Fruit fly (Drosophila melanogaster) whole organism, wandering third instar larva: ENCODE data around the gene mino.

Source experiments
- Sp1 ChIP-seq: fragments of 200-800 bp; sonication (Bioruptor generic); optimal IDR thresholded peaks from 3 replicates; lab custom pipeline; 2019; ENCODE audit warnings: missing biosample characterization, mild to moderate bottlenecking, missing genetic modification characterization, moderate library complexity
- br ChIP-seq: fragments of 200-800 bp; sonication (Bioruptor generic); optimal IDR thresholded peaks from 2 replicates; lab custom pipeline; 2016; ENCODE audit warnings: missing biosample characterization, missing genetic modification characterization
- foxo ChIP-seq, 2 experiments: fragments of 200-800 bp; sonication (Bioruptor generic); optimal IDR thresholded peaks; 2 replicates in 1 of 2; 3 replicates in 1 of 2; lab custom pipeline; 2016 to 2017; ENCODE audit warnings: missing biosample characterization in 2 of 2, missing genetic modification characterization in 2 of 2
- h ChIP-seq: fragments of 200-800 bp; sonication (Bioruptor generic); optimal IDR thresholded peaks from 3 replicates; lab custom pipeline; 2016; ENCODE audit warnings: missing biosample characterization, mild to moderate bottlenecking, missing genetic modification characterization
- sv ChIP-seq: fragments of 200-800 bp; sonication (Bioruptor generic); optimal IDR thresholded peaks from 3 replicates; lab custom pipeline; 2016; ENCODE audit warnings: missing biosample characterization, missing genetic modification characterization

DNA sequence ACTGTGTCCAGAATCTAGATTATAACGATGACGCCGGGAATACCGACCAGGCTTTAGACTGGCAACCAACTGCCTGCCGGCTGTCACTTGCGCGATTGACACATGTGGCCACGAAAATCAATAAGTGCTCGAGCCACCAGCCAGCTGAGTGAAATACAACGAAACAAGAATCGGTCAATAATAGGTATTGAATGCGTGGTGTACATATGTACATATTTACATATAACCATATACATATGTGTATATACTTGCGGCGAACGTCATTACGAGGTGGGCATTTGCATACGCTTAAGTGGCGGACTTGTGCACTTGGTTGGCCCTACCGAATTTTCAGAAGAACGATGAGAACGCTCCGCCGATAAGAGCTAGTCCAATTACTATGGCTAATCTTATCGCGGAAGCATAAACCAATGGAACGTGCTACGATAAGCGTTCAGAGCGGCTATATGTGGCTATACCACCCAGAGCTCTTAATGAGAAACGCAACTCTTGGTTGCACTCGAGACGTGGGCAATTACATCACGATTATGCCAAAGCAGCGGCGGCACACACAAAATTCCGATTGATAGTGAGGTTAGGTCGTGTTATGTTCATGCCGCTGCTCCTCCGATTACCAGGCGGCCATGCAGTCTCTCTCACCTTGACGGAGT, 21.7 kb downstream of the mino start:
- TF ChIP-seq sv (GFP tag; lab: Kevin White, UChicago): no peak
- no peak for TF ChIP-seq foxo (GFP tag; optimal IDR thresholded peaks at IDR 0.05; lab: Kevin White, UChicago)
- TF ChIP-seq Sp1 (GFP tag; lab: Kevin White, UChicago): no peak
- TF ChIP-seq br: no peak
- TF ChIP-seq h: peak; percentile 48
